Worm (Caenorhabditis elegans) whole organism, L3 larva: ENCODE results near the gene M18.6.

Source experiments
- R02D3.7 ChIP-seq: fragments of 150-350 bp; optimal IDR thresholded peaks from 2 replicates; lab custom pipeline; 2014; ENCODE audit warnings: missing biosample characterization, missing genetic modification characterization
- ZK546.5 ChIP-seq: sonication (generic microtip); optimal IDR thresholded peaks from 2 replicates; lab custom pipeline; 2017; ENCODE audit warnings: missing biosample characterization, missing genetic modification characterization
- aly-2 ChIP-seq: fragments of 150-350 bp; optimal IDR thresholded peaks from 2 replicates; lab custom pipeline; 2014; ENCODE audit warnings: missing biosample characterization, missing genetic modification characterization
- ama-1 ChIP-seq: fragments of 150-350 bp; optimal IDR thresholded peaks from 2 replicates; lab custom pipeline; 2018
- ceh-28 ChIP-seq: fragments of 150-350 bp; optimal IDR thresholded peaks from 2 replicates; lab custom pipeline; 2014; ENCODE audit warnings: missing biosample characterization, missing genetic modification reagents, missing genetic modification characterization
- ceh-82 ChIP-seq: fragments of 150-350 bp; optimal IDR thresholded peaks from 2 replicates; lab custom pipeline; 2014; ENCODE audit warnings: missing biosample characterization, missing genetic modification characterization
- ceh-9 ChIP-seq: sonication (generic microtip); optimal IDR thresholded peaks from 2 replicates; lab custom pipeline; 2018; ENCODE audit warnings: missing biosample characterization, missing genetic modification characterization
- daf-12 ChIP-seq: fragments of 150-350 bp; optimal IDR thresholded peaks from 2 replicates; lab custom pipeline; 2014; ENCODE audit warnings: missing biosample characterization, missing genetic modification reagents, missing genetic modification characterization
- egl-27 ChIP-seq: sonication (generic microtip); optimal IDR thresholded peaks from 4 replicates; lab custom pipeline; 2017; ENCODE audit warnings: missing biosample characterization, missing genetic modification reagents, missing genetic modification characterization
- egl-5 ChIP-seq: fragments of 150-350 bp; optimal IDR thresholded peaks from 2 replicates; lab custom pipeline; 2017; ENCODE audit warnings: missing biosample characterization, missing genetic modification reagents, missing genetic modification characterization, inconsistent platforms
- elt-1 ChIP-seq: fragments of 150-350 bp; optimal IDR thresholded peaks from 2 replicates; lab custom pipeline; 2014; ENCODE audit warnings: missing biosample characterization, missing genetic modification characterization
- elt-2 ChIP-seq: sonication (generic microtip); optimal IDR thresholded peaks from 2 replicates; lab custom pipeline; 2016; ENCODE audit warnings: missing genetic modification reagents, mild to moderate bottlenecking, missing genetic modification characterization, missing compliant biosample characterization
- elt-3 ChIP-seq, 3 experiments: fragments of 150-350 bp in 1 of 3; sonication (generic microtip) in 2 of 3; optimal IDR thresholded peaks; 2 replicates in 2 of 3; 4 replicates in 1 of 3; lab custom pipeline; 2014 to 2017; ENCODE audit warnings: missing biosample characterization in 3 of 3, missing genetic modification characterization in 3 of 3
- eor-1 ChIP-seq, 2 experiments: fragments of 150-350 bp; optimal IDR thresholded peaks; 2 replicates each; lab custom pipeline; 2014 to 2018; ENCODE audit warnings: missing biosample characterization in 2 of 2, missing genetic modification characterization in 2 of 2
- fkh-10 ChIP-seq: sonication (generic microtip); optimal IDR thresholded peaks from 2 replicates; lab custom pipeline; 2017; ENCODE audit warnings: missing biosample characterization, missing genetic modification reagents, missing genetic modification characterization
- fkh-2 ChIP-seq: fragments of 150-350 bp; optimal IDR thresholded peaks from 2 replicates; lab custom pipeline; 2014; ENCODE audit warnings: missing biosample characterization, missing genetic modification reagents, missing genetic modification characterization
- hmg-11 ChIP-seq: sonication (generic microtip); optimal IDR thresholded peaks from 2 replicates; lab custom pipeline; 2016; ENCODE audit warnings: missing genetic modification characterization, missing compliant biosample characterization
- jun-1 ChIP-seq: fragments of 150-350 bp; optimal IDR thresholded peaks from 2 replicates; lab custom pipeline; 2014; ENCODE audit warnings: missing biosample characterization, missing genetic modification reagents, missing genetic modification characterization
- lin-15B ChIP-seq: fragments of 150-350 bp; optimal IDR thresholded peaks from 2 replicates; lab custom pipeline; 2014; ENCODE audit warnings: missing biosample characterization, missing genetic modification characterization
- lin-39 ChIP-seq: fragments of 150-350 bp; optimal IDR thresholded peaks from 2 replicates; lab custom pipeline; 2018; ENCODE audit warnings: missing biosample characterization, missing genetic modification reagents, missing genetic modification characterization
- mdl-1 ChIP-seq: fragments of 150-350 bp; optimal IDR thresholded peaks from 2 replicates; lab custom pipeline; 2014; ENCODE audit warnings: missing biosample characterization, missing genetic modification characterization
- mml-1 ChIP-seq: fragments of 150-350 bp; sonication (generic microtip); optimal IDR thresholded peaks from 3 replicates; lab custom pipeline; 2014; ENCODE audit warnings: missing biosample characterization, missing genetic modification characterization
- nfya-1 ChIP-seq: sonication (generic microtip); optimal IDR thresholded peaks from 2 replicates; lab custom pipeline; 2017; ENCODE audit warnings: missing genetic modification characterization, mild to moderate bottlenecking, missing compliant biosample characterization, antibody characterized with exemption, moderate library complexity; ENCODE audit not compliant: insufficient read depth
- nhr-11 ChIP-seq: fragments of 150-350 bp; optimal IDR thresholded peaks from 2 replicates; lab custom pipeline; 2014; ENCODE audit warnings: missing biosample characterization, missing genetic modification characterization
- nhr-12 ChIP-seq: fragments of 150-350 bp; optimal IDR thresholded peaks from 2 replicates; lab custom pipeline; 2014; ENCODE audit warnings: missing biosample characterization, missing genetic modification characterization
- nhr-23 ChIP-seq: fragments of 150-350 bp; optimal IDR thresholded peaks from 2 replicates; lab custom pipeline; 2014; ENCODE audit warnings: missing biosample characterization, missing genetic modification reagents, missing genetic modification characterization
- nhr-237 ChIP-seq: fragments of 150-350 bp; optimal IDR thresholded peaks from 2 replicates; lab custom pipeline; 2014; ENCODE audit warnings: missing biosample characterization, missing genetic modification characterization
- nhr-25 ChIP-seq: sonication (generic microtip); optimal IDR thresholded peaks from 2 replicates; lab custom pipeline; 2017; ENCODE audit warnings: missing biosample characterization, missing genetic modification characterization
- nhr-67 ChIP-seq: fragments of 150-350 bp; optimal IDR thresholded peaks from 2 replicates; lab custom pipeline; 2014; ENCODE audit warnings: missing biosample characterization, missing genetic modification characterization
- nhr-76 ChIP-seq: fragments of 150-350 bp; sonication (generic microtip); optimal IDR thresholded peaks from 5 replicates; lab custom pipeline; 2014; ENCODE audit warnings: missing biosample characterization, missing genetic modification characterization
- nhr-77 ChIP-seq: fragments of 150-350 bp; optimal IDR thresholded peaks from 2 replicates; lab custom pipeline; 2014; ENCODE audit warnings: missing biosample characterization, missing genetic modification characterization
- pha-4 ChIP-seq: fragments of 150-350 bp; optimal IDR thresholded peaks from 2 replicates; lab custom pipeline; 2014; ENCODE audit warnings: missing biosample characterization, missing genetic modification reagents, missing genetic modification characterization
- pqm-1 ChIP-seq: fragments of 150-350 bp; optimal IDR thresholded peaks from 2 replicates; lab custom pipeline; 2017; ENCODE audit warnings: missing biosample characterization, missing genetic modification characterization, inconsistent platforms
- sea-2 ChIP-seq: fragments of 150-350 bp; sonication (generic microtip); optimal IDR thresholded peaks from 4 replicates; lab custom pipeline; 2014; ENCODE audit warnings: missing biosample characterization, missing genetic modification reagents, missing genetic modification characterization
- skn-1 ChIP-seq: fragments of 150-350 bp; optimal IDR thresholded peaks from 2 replicates; lab custom pipeline; 2014; ENCODE audit warnings: missing biosample characterization, missing genetic modification characterization
- snpc-4 ChIP-seq: fragments of 150-350 bp; optimal IDR thresholded peaks from 2 replicates; lab custom pipeline; 2014; ENCODE audit warnings: missing biosample characterization, missing genetic modification characterization
- tbx-2 ChIP-seq: sonication (generic microtip); optimal IDR thresholded peaks from 2 replicates; lab custom pipeline; 2016; ENCODE audit warnings: mild to moderate bottlenecking, missing genetic modification characterization, missing compliant biosample characterization
- unc-39 ChIP-seq: sonication (generic microtip); optimal IDR thresholded peaks from 4 replicates; lab custom pipeline; 2017; ENCODE audit warnings: missing biosample characterization, missing genetic modification characterization
- unc-62 ChIP-seq: fragments of 150-350 bp; sonication (generic microtip); optimal IDR thresholded peaks from 4 replicates; lab custom pipeline; 2014; ENCODE audit warnings: missing biosample characterization, missing genetic modification reagents, missing genetic modification characterization
- ztf-4 ChIP-seq: fragments of 150-350 bp; optimal IDR thresholded peaks from 2 replicates; lab custom pipeline; 2014; ENCODE audit warnings: missing biosample characterization, missing genetic modification characterization

M18.6 gene

DNA sequence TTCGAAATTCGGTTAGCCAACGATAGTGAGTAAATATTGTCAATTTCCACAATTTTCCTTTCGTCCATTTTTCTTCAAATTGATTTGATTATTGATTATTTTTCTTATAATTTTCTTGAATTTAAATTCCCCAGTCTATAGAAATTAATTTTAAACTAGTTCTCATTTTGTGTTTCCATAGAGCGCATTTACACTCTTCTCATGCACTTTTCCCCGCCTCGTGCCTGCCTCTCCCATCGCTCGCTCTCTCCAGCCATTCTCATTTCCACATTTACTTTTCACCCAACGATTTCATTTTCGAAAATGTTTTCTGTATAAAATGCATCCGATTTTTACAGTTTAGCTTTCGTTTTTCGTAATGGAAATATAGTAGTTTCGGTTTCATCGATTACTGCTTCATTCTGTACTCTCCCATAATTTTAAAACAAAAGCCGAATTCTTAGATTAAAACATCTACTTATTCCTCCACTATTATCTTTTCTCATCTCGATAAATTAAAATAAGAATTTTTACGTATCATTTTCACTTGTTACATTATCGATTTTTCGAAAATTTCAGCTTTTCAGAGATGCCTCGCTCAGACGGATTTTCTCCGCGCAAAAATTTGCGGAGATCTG is 42.1 kb upstream of the M18.6 start, which contains the start of gene lex-1:
Gene lex-1 (plus strand): TSS at position 567 of the 617 bp plus-strand sequence.
- TF ChIP-seq ztf-4 (tag; lab: Kevin White, UChicago) (no peak), ceh-28 (tag; lab: Kevin White, UChicago) (no peak), nhr-23 (tag; lab: Kevin White, UChicago) (peak; percentile 5), lin-15B (peak; percentile 84), mml-1 (no peak), jun-1 (tag; lab: Kevin White, UChicago) (peak; percentile 12), egl-5 (peak; percentile 42), fkh-2 (no peak), hmg-11 (tag; lab: Kevin White, UChicago) (peak; percentile 17), egl-27 (no peak), snpc-4 (peak; percentile 22), pha-4 (tag; lab: Kevin White, UChicago) (peak; percentile 77), nfya-1 (peak; percentile 63)

DNA sequence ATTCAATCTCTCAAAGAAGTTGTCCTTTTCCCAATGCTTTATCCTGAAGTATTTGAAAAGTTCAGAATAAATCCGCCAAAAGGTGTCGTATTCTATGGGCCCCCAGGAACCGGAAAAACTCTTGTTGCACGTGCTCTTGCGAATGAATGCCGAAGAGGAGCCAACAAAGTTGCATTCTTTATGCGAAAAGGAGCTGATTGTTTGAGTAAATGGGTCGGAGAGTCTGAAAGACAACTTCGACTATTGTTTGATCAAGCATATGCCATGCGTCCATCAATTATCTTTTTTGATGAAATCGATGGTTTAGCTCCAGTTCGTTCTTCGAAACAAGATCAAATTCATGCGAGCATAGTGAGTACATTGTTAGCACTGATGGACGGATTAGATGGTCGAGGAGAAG is 40.3 kb upstream of the M18.6 start:
- TF ChIP-seq unc-62 (GFP tag; lab: Kevin White, UChicago) (no peak), sea-2 (GFP tag; lab: Kevin White, UChicago) (no peak), nfya-1 (no peak)
- TF ChIP-seq, all 47 proteins: peak for 0

- TF ChIP-seq daf-12 (no peak), pqm-1 (tag; lab: Kevin White, UChicago) (no peak), sea-2 (GFP tag; lab: Kevin White, UChicago) (no peak), lin-15B (no peak), skn-1 (no peak), ZK546.5 (tag; lab: Kevin White, UChicago) (no peak), nhr-76 (tag; lab: Kevin White, UChicago) (no peak), nhr-67 (tag; lab: Kevin White, UChicago) (no peak), ztf-4 (tag; lab: Kevin White, UChicago) (no peak), ceh-82 (tag; lab: Kevin White, UChicago) (no peak), fkh-10 (GFP tag; lab: Kevin White, UChicago) (no peak), nhr-77 (no peak), jun-1 (tag; lab: Kevin White, UChicago) (no peak), elt-3 (tag; optimal IDR thresholded peaks at IDR 0.05; lab: Kevin White, UChicago) (no peak), tbx-2 (tag; lab: Kevin White, UChicago) (no peak), nhr-23 (tag; lab: Kevin White, UChicago) (no peak)
Measured at ce11 chrIV:12084178-12084577, 36.9 kb upstream of the M18.6 start, which contains the start of gene repo-1. repo-1 (plus strand) TSS chrIV:12084478.

DNA sequence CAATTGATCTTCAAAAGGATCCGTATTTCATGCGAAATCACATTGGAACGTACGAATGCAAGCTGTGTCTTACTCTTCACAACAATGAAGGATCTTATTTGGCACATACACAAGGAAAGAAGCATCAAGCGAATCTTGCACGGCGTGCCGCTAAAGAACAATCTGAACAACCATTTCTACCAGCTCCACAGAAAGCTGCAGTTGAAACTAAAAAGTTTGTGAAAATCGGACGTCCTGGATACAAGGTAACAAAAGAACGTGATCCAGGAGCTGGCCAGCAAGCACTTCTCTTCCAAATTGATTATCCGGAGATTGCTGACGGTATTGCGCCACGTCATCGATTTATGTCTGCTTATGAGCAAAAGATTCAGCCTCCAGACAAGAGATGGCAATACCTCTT is 36.5 kb upstream of the M18.6 start:
- no peak for TF ChIP-seq unc-39 (tag; lab: Kevin White, UChicago)
- TF ChIP-seq ama-1, result peak; percentile 25

DNA sequence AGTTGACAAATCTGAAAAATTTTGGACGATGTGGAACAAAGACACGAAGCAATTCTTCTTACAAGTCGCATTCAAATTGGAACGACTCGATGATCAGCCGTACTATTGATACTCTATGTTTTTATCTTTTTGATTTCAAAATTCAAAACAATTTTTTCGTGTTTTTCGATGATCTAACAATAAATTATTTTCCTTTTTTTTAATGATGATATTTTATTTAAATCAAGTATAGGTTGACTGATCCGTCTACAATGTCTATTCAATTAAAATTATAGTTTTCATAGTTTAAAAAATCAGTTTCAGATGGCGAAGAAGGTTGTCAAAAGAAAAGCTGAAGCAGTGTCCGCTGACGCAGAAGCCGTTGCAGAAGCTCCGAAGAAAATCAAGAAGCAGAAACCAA is 36.0 kb upstream of the M18.6 start, which contains the start of gene rbm-34:
Gene rbm-34 (plus strand): TSS at position 301 of the 400 bp plus-strand sequence.
- no peak for TF ChIP-seq nhr-25 (tag; lab: Kevin White, UChicago)
- TF ChIP-seq elt-3 (tag; optimal IDR thresholded peaks at IDR 0.05; lab: Kevin White, UChicago), result no peak
- no peak for TF ChIP-seq eor-1 (tag; optimal IDR thresholded peaks at IDR 0.05; lab: Kevin White, UChicago)
- TF ChIP-seq ceh-28 (tag; lab: Kevin White, UChicago), result no peak
- no peak for TF ChIP-seq elt-1 (tag; lab: Kevin White, UChicago)
- TF ChIP-seq skn-1, result no peak
- no peak for TF ChIP-seq ceh-9 (tag; lab: Kevin White, UChicago)

DNA sequence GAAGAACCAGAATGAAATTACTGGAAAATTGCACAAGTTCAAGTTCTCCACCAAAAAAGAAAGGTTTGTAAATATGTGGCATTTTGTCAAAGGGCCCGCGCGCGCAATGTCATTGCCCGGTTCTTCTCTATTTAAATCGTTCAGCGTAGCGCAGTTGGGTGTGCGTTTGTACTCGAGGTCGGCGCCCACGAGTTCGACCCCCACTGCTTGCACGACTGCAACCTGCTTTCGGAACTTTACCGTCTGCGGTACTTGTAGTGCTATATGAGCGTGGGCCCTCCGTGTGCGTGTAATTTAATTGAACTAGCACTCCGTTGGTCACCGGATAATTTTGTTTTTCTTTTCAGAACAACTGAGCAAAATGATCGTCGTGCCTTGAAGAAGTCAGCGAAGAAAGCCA is 34.6 kb upstream of the M18.6 start:
- TF ChIP-seq nhr-237 (tag; lab: Kevin White, UChicago) (no peak), jun-1 (tag; lab: Kevin White, UChicago) (no peak), unc-39 (tag; lab: Kevin White, UChicago) (no peak), aly-2 (tag; lab: Kevin White, UChicago) (no peak), pqm-1 (tag; lab: Kevin White, UChicago) (peak; percentile 16), daf-12 (no peak), mdl-1 (no peak), nhr-25 (tag; lab: Kevin White, UChicago) (peak; percentile 79), unc-62 (GFP tag; lab: Kevin White, UChicago) (no peak), elt-2 (tag; lab: Kevin White, UChicago) (peak; percentile 60), ama-1 (peak; percentile 71), nhr-11 (no peak), lin-15B (peak; percentile 19), nfya-1 (peak; percentile 68), nhr-12 (no peak), elt-1 (tag; lab: Kevin White, UChicago) (no peak), nhr-23 (tag; lab: Kevin White, UChicago) (peak; percentile 63), egl-5 (no peak), skn-1 (peak; percentile 15), eor-1 (tag; optimal IDR thresholded peaks at IDR 0.05; lab: Kevin White, UChicago) (no peak), R02D3.7 (peak; percentile 52), mml-1 (no peak), pha-4 (tag; lab: Kevin White, UChicago) (peak; percentile 82), lin-39 (tag; lab: Kevin White, UChicago) (peak; percentile 86), ceh-9 (tag; lab: Kevin White, UChicago) (no peak), ceh-28 (tag; lab: Kevin White, UChicago) (no peak), ZK546.5 (tag; lab: Kevin White, UChicago) (no peak)
